Worm (Caenorhabditis elegans): Measurements from ENCODE around the gene ram-5.

ce11 chrX:14537625-14538024, 12.3 kb upstream of the ram-5 start:
- no peak for TF ChIP-seq ref-1 (GFP tag; conservative IDR thresholded peaks at IDR 0.05)
- TF ChIP-seq ztf-23 (GFP tag; IDR thresholded peaks at IDR 0.05), result no peak
- TF ChIP-seq tab-1 (GFP tag; IDR thresholded peaks at IDR 0.05), result no peak
- TF ChIP-seq ztf-29 (GFP tag; IDR thresholded peaks at IDR 0.05), result no peak
- TF ChIP-seq T22C8.4 (GFP tag; IDR thresholded peaks at IDR 0.05), result no peak
- TF ChIP-seq med-1 (GFP tag; optimal IDR thresholded peaks at IDR 0.05; ENCODE audit: insufficient read depth), result no peak
- no peak for TF ChIP-seq flt-1 (GFP tag; IDR thresholded peaks at IDR 0.05)
- no peak for TF ChIP-seq cog-1 (tag; optimal IDR thresholded peaks at IDR 0.05)
- TF ChIP-seq klf-2 (GFP tag; conservative IDR thresholded peaks at IDR 0.05), result no peak
